Fruit fly (Drosophila melanogaster): ENCODE measurements around the gene MtnF.

MtnF gene

DNA sequence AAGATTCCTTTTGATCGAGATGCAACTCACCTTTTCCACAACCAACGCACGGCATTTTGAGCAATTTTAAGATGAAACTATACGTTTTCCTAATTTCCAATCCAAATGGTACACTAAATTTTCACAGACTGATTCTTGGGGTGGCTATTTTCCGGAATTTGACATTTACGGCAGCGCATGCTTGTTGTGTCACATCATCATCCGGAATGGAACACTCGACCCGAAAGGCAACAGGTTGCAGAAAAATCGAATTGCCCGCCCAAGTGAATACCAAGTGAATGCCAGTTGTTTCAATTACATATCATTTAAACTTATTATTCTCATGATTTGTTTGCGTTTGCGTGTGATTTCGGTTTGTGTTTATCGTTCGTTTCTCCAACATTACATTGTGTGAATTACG, at the start of gene MtnF:
TSS of gene MtnF (minus strand) at position 209 of the 400 bp plus-strand sequence.
- TF ChIP-seq CG8119 (GFP tag; IDR thresholded peaks at IDR 0.05) = no peak
- no peak for TF ChIP-seq Eip78C (GFP tag)
- no peak for TF ChIP-seq CG32006 (GFP tag; optimal IDR thresholded peaks at IDR 0.05)
- no peak for TF ChIP-seq Hr39 (GFP tag; optimal IDR thresholded peaks at IDR 0.05)
- no peak for TF ChIP-seq CG6163 (GFP tag; IDR thresholded peaks at IDR 0.05)
- no peak for TF ChIP-seq CG11902 (GFP tag; optimal IDR thresholded peaks at IDR 0.05)

dm6 chr3R:24671662-24672061, 36.7 kb upstream of the MtnF start:
- no peak for TF ChIP-seq eg (GFP tag; IDR thresholded peaks at IDR 0.05)
- no peak for TF ChIP-seq Sox102F (GFP tag; optimal IDR thresholded peaks at IDR 0.05)
- TF ChIP-seq CG8319 (GFP tag; optimal IDR thresholded peaks at IDR 0.05) = no peak
- no peak for TF ChIP-seq Blimp-1 (GFP tag; optimal IDR thresholded peaks at IDR 0.05)
- TF ChIP-seq CG6163 (GFP tag; IDR thresholded peaks at IDR 0.05) = no peak
- no peak for TF ChIP-seq Eip78C (GFP tag)
- no peak for TF ChIP-seq CG10669 (GFP tag; optimal IDR thresholded peaks at IDR 0.05)
- no peak for TF ChIP-seq dsx (GFP tag; optimal IDR thresholded peaks at IDR 0.05; ENCODE audit: poor library complexity, severe bottlenecking)
- no peak for TF ChIP-seq CG10631 (GFP tag; optimal IDR thresholded peaks at IDR 0.05)
- TF ChIP-seq OdsH (GFP tag; optimal IDR thresholded peaks at IDR 0.05) = no peak
- no peak for TF ChIP-seq Lpt (GFP tag; optimal IDR thresholded peaks at IDR 0.05)
- no peak for TF ChIP-seq Ets96B (tag; optimal IDR thresholded peaks at IDR 0.05)

DNA sequence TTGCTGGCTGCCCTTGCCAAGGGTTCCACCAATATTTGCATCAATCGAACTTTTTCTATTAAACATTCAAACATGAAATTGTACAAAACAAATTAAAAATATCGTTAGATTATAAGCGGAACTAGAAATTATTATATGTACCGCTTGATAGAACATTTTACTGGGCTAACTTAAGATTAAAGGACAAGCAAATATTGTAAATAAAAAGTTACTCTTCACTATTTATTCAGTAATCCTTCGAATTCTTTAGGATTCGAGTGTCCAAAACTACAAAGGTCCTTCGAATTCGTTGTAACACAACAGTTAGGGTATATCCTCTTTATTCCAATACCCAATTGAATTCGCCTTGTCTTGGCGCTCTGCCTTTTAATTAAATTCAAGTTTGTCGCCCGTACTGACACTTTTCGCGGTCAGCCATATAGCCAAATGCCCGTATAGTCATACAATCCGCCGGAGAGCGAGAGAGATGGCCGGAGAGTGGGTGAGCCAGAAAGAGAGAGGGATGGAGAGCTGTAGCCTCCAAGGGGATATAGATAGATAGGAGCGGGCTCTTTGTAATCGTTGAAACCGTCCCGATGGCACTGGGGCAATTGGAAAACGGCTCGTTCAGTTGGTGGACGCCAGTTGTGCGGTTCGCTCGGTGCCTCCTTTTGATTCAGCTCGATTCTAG, 32.7 kb upstream of the MtnF start:
- TF ChIP-seq fkh (GFP tag; optimal IDR thresholded peaks at IDR 0.05) (no peak), CG32006 (GFP tag; optimal IDR thresholded peaks at IDR 0.05) (peak; percentile 18)

dm6 chr3R:24663044-24663443, 28.1 kb upstream of the MtnF start:
- TF ChIP-seq CG11762 (GFP tag; optimal IDR thresholded peaks at IDR 0.05; ENCODE audit: insufficient read depth) (no peak), CG16779 (tag; optimal IDR thresholded peaks at IDR 0.05) (no peak)

DNA sequence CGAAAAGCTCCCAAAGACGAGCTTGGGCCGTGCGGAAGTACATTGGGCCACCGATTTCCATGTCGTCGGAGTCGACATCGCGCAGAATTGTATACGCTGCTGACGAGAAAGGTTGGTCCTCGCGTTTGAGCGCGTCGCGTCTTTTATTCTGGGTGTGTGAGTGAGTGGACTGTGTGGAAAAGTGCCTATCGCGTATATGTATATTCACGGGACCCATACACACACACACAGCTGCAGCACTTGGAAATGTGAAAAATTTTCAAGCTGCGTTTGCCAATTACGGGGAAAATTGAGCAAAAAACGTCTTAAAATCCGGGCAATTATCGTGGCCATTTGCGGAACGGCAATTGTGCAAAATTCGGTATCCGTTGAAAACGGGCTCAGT, 27.4 kb upstream of the MtnF start, which contains the start of gene slo:
TSS of gene slo (plus strand) at position 80 of the 385 bp plus-strand sequence.
- no peak for TF ChIP-seq CG9139 (GFP tag; optimal IDR thresholded peaks at IDR 0.05)
- TF ChIP-seq CG6163 (GFP tag; IDR thresholded peaks at IDR 0.05) = no peak
- no peak for TF ChIP-seq dsx (GFP tag; optimal IDR thresholded peaks at IDR 0.05; ENCODE audit: poor library complexity, severe bottlenecking)
- TF ChIP-seq salr (GFP tag; optimal IDR thresholded peaks at IDR 0.05) = no peak
- no peak for TF ChIP-seq net (GFP tag; optimal IDR thresholded peaks at IDR 0.05)
- no peak for TF ChIP-seq fkh (GFP tag; optimal IDR thresholded peaks at IDR 0.05)
- TF ChIP-seq CG11294 (GFP tag; IDR thresholded peaks at IDR 0.05) = no peak
- no peak for TF ChIP-seq vri (GFP tag; optimal IDR thresholded peaks at IDR 0.05)
- TF ChIP-seq CG6792 (GFP tag; optimal IDR thresholded peaks at IDR 0.05) = no peak
- no peak for TF ChIP-seq CG11902 (GFP tag; optimal IDR thresholded peaks at IDR 0.05)
- no peak for TF ChIP-seq Smox (GFP tag; optimal IDR thresholded peaks at IDR 0.05)
- no peak for TF ChIP-seq CG8319 (GFP tag; optimal IDR thresholded peaks at IDR 0.05)
- no peak for TF ChIP-seq CG10631 (GFP tag; optimal IDR thresholded peaks at IDR 0.05)
- no peak for TF ChIP-seq CG3919 (GFP tag; optimal IDR thresholded peaks at IDR 0.05)

- TF ChIP-seq dac (GFP tag; optimal IDR thresholded peaks at IDR 0.05) (no peak), Ets96B (tag; optimal IDR thresholded peaks at IDR 0.05) (no peak), Lpt (GFP tag; optimal IDR thresholded peaks at IDR 0.05) (no peak), net (GFP tag; optimal IDR thresholded peaks at IDR 0.05) (no peak), CG11762 (GFP tag; optimal IDR thresholded peaks at IDR 0.05; ENCODE audit: insufficient read depth) (no peak), Eip78C (GFP tag) (peak; percentile 56), CG16779 (tag; optimal IDR thresholded peaks at IDR 0.05) (no peak), Sox102F (GFP tag; optimal IDR thresholded peaks at IDR 0.05) (no peak), lz (GFP tag; optimal IDR thresholded peaks at IDR 0.05) (no peak), OdsH (GFP tag; optimal IDR thresholded peaks at IDR 0.05) (no peak), Blimp-1 (GFP tag; optimal IDR thresholded peaks at IDR 0.05) (no peak), achi (GFP tag; optimal IDR thresholded peaks at IDR 0.05) (peak; percentile 57)
Observed at dm6 chr3R:24661679-24662411, 26.9 kb upstream of the MtnF start, which contains the start of gene Ppox. Gene Ppox, minus strand, starts transcription at chr3R:24661851.

Measured in whole organism, prepupa.